Worm (Caenorhabditis elegans): ENCODE measurements around the gene srb-16.

srb-16 gene

DNA sequence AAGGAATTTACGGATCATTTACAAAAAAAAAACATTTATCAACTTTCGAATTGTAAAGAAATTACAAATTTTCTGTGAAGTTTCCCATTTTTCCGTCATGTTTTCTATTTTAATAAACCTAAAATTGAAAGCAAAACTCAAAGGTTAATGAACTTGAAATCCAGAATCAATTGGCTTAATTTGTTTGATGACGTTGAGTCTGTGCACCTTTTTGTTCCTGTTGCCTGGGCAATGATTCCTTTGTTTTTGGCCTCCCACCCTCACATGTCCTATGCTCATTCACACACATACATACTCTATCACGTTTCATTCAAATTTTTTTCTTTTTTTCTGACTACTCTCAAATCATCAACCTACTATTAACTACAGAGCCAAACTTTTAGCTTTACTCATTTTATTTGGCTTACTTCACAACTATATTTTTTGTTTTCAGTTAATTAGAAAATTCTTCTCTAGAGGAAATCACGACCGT lies 14.4 kb downstream of the srb-16 start, which contains the start of gene F58A6.2:
F58A6.2 (plus strand) TSS at position 422 of the 472 bp plus-strand sequence.
- no peak for TF ChIP-seq lin-35 (GFP tag; optimal IDR thresholded peaks at IDR 0.05)
- no peak for TF ChIP-seq ceh-100 (GFP tag; IDR thresholded peaks at IDR 0.05)
- no peak for TF ChIP-seq unc-62 (GFP tag; optimal IDR thresholded peaks at IDR 0.05)
- no peak for TF ChIP-seq D2030.7 (GFP tag; IDR thresholded peaks at IDR 0.05)
- TF ChIP-seq dpl-1 (GFP tag; optimal IDR thresholded peaks at IDR 0.05): no peak

- TF ChIP-seq mes-4 (tag; optimal IDR thresholded peaks at IDR 0.05) (no peak), lsl-1 (GFP tag; optimal IDR thresholded peaks at IDR 0.05) (no peak), hlh-12 (tag; optimal IDR thresholded peaks at IDR 0.05) (no peak), ztf-18 (tag; optimal IDR thresholded peaks at IDR 0.05) (no peak), Y95B8A.8 (GFP tag; IDR thresholded peaks at IDR 0.05) (no peak)
These were observed 18.9 kb downstream of the srb-16 start for ce11 chrII:5131800-5132199.

- TF ChIP-seq egl-18 (GFP tag; IDR thresholded peaks at IDR 0.05) (no peak), mel-28 (tag; optimal IDR thresholded peaks at IDR 0.05; ENCODE audit: borderline replicate concordance) (no peak), sptf-2 (GFP tag; optimal IDR thresholded peaks at IDR 0.05) (no peak)
These were observed 20.6 kb downstream of the srb-16 start, which contains the start of gene lgc-56 for ce11 chrII:5130081-5130480. Gene lgc-56, plus strand, starts transcription at chrII:5130381.

- no peak for TF ChIP-seq Y53G8AR.9 (GFP tag; conservative IDR thresholded peaks at IDR 0.05)
- TF ChIP-seq tbx-9 (tag; optimal IDR thresholded peaks at IDR 0.05; ENCODE audit: borderline replicate concordance): no peak
- no peak for TF ChIP-seq F55B11.4 (tag; optimal IDR thresholded peaks at IDR 0.05; ENCODE audit: borderline replicate concordance, insufficient read depth)
These were observed 30.1 kb downstream of the srb-16 start for ce11 chrII:5120612-5121011.

ce11 chrII:5115733-5116132 lies 35.0 kb downstream of the srb-16 start, which contains the start of gene srsy-1:
Gene srsy-1, plus strand, starts transcription at chrII:5116033.
- TF ChIP-seq B0019.2 (GFP tag; conservative IDR thresholded peaks at IDR 0.05): no peak
- no peak for TF ChIP-seq lir-1 (GFP tag; conservative IDR thresholded peaks at IDR 0.05)
- no peak for TF ChIP-seq attf-3 (GFP tag; conservative IDR thresholded peaks at IDR 0.05)
- no peak for TF ChIP-seq D2030.7 (GFP tag; IDR thresholded peaks at IDR 0.05)
- no peak for TF ChIP-seq lag-1 (GFP tag; IDR thresholded peaks at IDR 0.05)
- no peak for TF ChIP-seq F57A8.1 (GFP tag; optimal IDR thresholded peaks at IDR 0.05)
- no peak for TF ChIP-seq dpff-1 (tag; optimal IDR thresholded peaks at IDR 0.05)
- TF ChIP-seq nhr-80 (tag; optimal IDR thresholded peaks at IDR 0.05): no peak
- no peak for TF ChIP-seq cebp-1 (GFP tag; IDR thresholded peaks at IDR 0.05)
- TF ChIP-seq cebp-1 (tag; optimal IDR thresholded peaks at IDR 0.05): no peak
- TF ChIP-seq F37B4.10 (GFP tag; IDR thresholded peaks at IDR 0.05): no peak
- TF ChIP-seq F39B2.1 (GFP tag; IDR thresholded peaks at IDR 0.05): no peak
- TF ChIP-seq snpc-1.3 (tag; optimal IDR thresholded peaks at IDR 0.05; ENCODE audit: insufficient read depth): no peak
- no peak for TF ChIP-seq somi-1 (GFP tag; optimal IDR thresholded peaks at IDR 0.05)
- no peak for TF ChIP-seq tlf-1 (GFP tag; optimal IDR thresholded peaks at IDR 0.05)
- TF ChIP-seq die-1 (tag; optimal IDR thresholded peaks at IDR 0.05): no peak
- TF ChIP-seq ceh-91 (GFP tag; IDR thresholded peaks at IDR 0.05): no peak
- TF ChIP-seq F22D6.2 (tag; optimal IDR thresholded peaks at IDR 0.05): no peak
- TF ChIP-seq C06A6.2 (GFP tag; conservative IDR thresholded peaks at IDR 0.05): no peak
- no peak for TF ChIP-seq madf-3 (GFP tag; IDR thresholded peaks at IDR 0.05)
